Fruit fly (Drosophila melanogaster): Measurements from ENCODE around the gene CG9175.

The CG9175 gene

DNA sequence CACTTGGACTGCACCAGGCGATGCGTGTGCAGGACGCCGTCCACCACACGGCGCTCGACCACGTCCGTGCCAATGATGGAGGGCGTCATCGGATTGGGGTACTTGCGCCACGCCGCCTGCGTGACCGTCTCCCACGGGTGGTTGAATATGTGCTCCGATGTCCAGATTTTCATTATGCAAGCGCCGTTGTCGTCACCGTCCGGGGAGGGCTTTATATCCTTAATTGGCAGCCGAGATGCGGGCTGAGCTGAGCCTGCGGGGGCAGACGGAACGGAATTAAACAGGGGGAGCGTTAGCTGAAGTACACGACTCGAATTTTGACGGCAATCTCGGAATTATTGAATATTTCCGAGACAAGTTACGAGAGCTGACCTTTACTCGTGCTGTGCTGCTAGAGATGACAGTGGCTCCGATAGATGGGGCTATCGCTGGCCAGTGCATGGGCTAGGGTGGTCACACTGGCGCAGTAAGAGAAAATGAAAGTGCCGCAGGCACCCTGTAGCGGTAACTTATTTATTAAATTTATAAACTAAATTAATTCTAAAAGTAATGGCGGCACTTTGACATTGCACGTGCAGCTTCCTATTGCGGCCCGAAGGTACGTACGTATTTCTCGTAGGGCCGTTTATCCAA, 51.1 kb downstream of the CG9175 start, which contains the start of gene IPIP:
Gene IPIP, plus strand, starts transcription at position 475 of the 633 bp plus-strand sequence.
- TF ChIP-seq CG6765 (GFP tag; optimal IDR thresholded peaks at IDR 0.05), result no peak
- TF ChIP-seq al (GFP tag; IDR thresholded peaks at IDR 0.05), result 0 out of 2 replicates have a peak, but pooled peaks have one; percentile 8
- TF ChIP-seq CG3847 (GFP tag; IDR thresholded peaks at IDR 0.05), result peak; percentile 70
- peak; percentile 31 for TF ChIP-seq CG12769 (tag; optimal IDR thresholded peaks at IDR 0.05)
- TF ChIP-seq fd96Cb (tag; optimal IDR thresholded peaks at IDR 0.05), result no peak
- peak; percentile 58 for TF ChIP-seq chm (GFP tag; IDR thresholded peaks at IDR 0.05)
- peak; percentile 57 for TF ChIP-seq CG10431 (GFP tag; optimal IDR thresholded peaks at IDR 0.05)
- TF ChIP-seq gsb-n (tag; optimal IDR thresholded peaks at IDR 0.05), result no peak
- TF ChIP-seq Dp (GFP tag; optimal IDR thresholded peaks at IDR 0.05), result peak; percentile 28
- TF ChIP-seq CG30403 (GFP tag; optimal IDR thresholded peaks at IDR 0.05), result peak; percentile 26
- peak; percentile 22 for TF ChIP-seq CG17385 (GFP tag; optimal IDR thresholded peaks at IDR 0.05)
- TF ChIP-seq Xbp1 (GFP tag; optimal IDR thresholded peaks at IDR 0.05), result peak; percentile 47
- 0 out of 2 replicates have a peak, but pooled peaks have one; percentile 7 for TF ChIP-seq E2f1 (GFP tag; IDR thresholded peaks at IDR 0.05)
- TF ChIP-seq vnd (GFP tag; IDR thresholded peaks at IDR 0.05; ENCODE audit: partially characterized antibody), result peak; percentile 73
- peak; percentile 57 for TF ChIP-seq CG9797 (GFP tag; optimal IDR thresholded peaks at IDR 0.05)
- 0 out of 2 replicates have a peak, but pooled peaks have one; percentile 36 for TF ChIP-seq sob (GFP tag; IDR thresholded peaks at IDR 0.05)
- TF ChIP-seq CG11456 (GFP tag; IDR thresholded peaks at IDR 0.05), result peak; percentile 75
- TF ChIP-seq CG12942 (GFP tag; optimal IDR thresholded peaks at IDR 0.05), result no peak
- peak; percentile 32; the same call in 1 of the 2 replicates for TF ChIP-seq ara (GFP tag; IDR thresholded peaks at IDR 0.05)
- TF ChIP-seq CG13287 (GFP tag; IDR thresholded peaks at IDR 0.05; ENCODE audit: partially characterized antibody), result peak; percentile 83
- no peak for TF ChIP-seq Dfd (GFP tag; optimal IDR thresholded peaks at IDR 0.05)
- TF ChIP-seq zfh1 (GFP tag; IDR thresholded peaks at IDR 0.05), result peak; percentile 54; the same call in 2 of the 3 replicates
- TF ChIP-seq tna (GFP tag; IDR thresholded peaks at IDR 0.05; ENCODE audit: partially characterized antibody), result peak; percentile 79
- TF ChIP-seq dysf (GFP tag; IDR thresholded peaks at IDR 0.05), result 0 out of 3 replicates have a peak, but pooled peaks have one; percentile 1
- 0 out of 2 replicates have a peak, but pooled peaks have one; percentile 9 for TF ChIP-seq stc (GFP tag; IDR thresholded peaks at IDR 0.05)
- TF ChIP-seq her (GFP tag; optimal IDR thresholded peaks at IDR 0.05), result peak; percentile 2
- TF ChIP-seq odd (GFP tag; optimal IDR thresholded peaks at IDR 0.05), result peak; percentile 6
- TF ChIP-seq insv (GFP tag; optimal IDR thresholded peaks at IDR 0.05), result no peak
- TF ChIP-seq Dek (tag; optimal IDR thresholded peaks at IDR 0.05), result no peak
- peak; percentile 29 for TF ChIP-seq gfzf (GFP tag; optimal IDR thresholded peaks at IDR 0.05)
- TF ChIP-seq CG10209 (GFP tag; optimal IDR thresholded peaks at IDR 0.05), result peak; percentile 48
- TF ChIP-seq lab (GFP tag; optimal IDR thresholded peaks at IDR 0.05), result peak; percentile 60
- TF ChIP-seq Sin3A (optimal IDR thresholded peaks at IDR 0.05), result peak; percentile 34
- no peak for TF ChIP-seq psq (GFP tag; optimal IDR thresholded peaks at IDR 0.05)
- TF ChIP-seq lov (optimal IDR thresholded peaks at IDR 0.05), result no peak
- peak; percentile 60; the same call in 1 of the 3 replicates for TF ChIP-seq lov (GFP tag; IDR thresholded peaks at IDR 0.05)
- TF ChIP-seq CG18262 (tag; optimal IDR thresholded peaks at IDR 0.05), result peak; percentile 12
- peak; percentile 39 for TF ChIP-seq phol (tag; optimal IDR thresholded peaks at IDR 0.05)
- TF ChIP-seq cato (GFP tag; optimal IDR thresholded peaks at IDR 0.05; ENCODE audit: borderline replicate concordance), result no peak
- TF ChIP-seq CG2712 (tag; optimal IDR thresholded peaks at IDR 0.05), result peak; percentile 46
- peak; percentile 6 for TF ChIP-seq Mad (GFP tag; optimal IDR thresholded peaks at IDR 0.05)
- peak; percentile 47 for TF ChIP-seq Ptx1 (GFP tag; IDR thresholded peaks at IDR 0.05)
- TF ChIP-seq CG1792 (GFP tag; optimal IDR thresholded peaks at IDR 0.05), result no peak
- TF ChIP-seq sr (GFP tag; IDR thresholded peaks at IDR 0.05), result 0 out of 3 replicates have a peak, but pooled peaks have one; percentile 3
- TF ChIP-seq hkb (optimal IDR thresholded peaks at IDR 0.05), result no peak
- peak; percentile 34; the same call in 1 of the 2 replicates for TF ChIP-seq hkb (GFP tag; IDR thresholded peaks at IDR 0.05)
- peak; percentile 33; the same call in 1 of the 2 replicates for TF ChIP-seq Adf1 (GFP tag; IDR thresholded peaks at IDR 0.05)
- TF ChIP-seq CG9609 (GFP tag; optimal IDR thresholded peaks at IDR 0.05), result no peak
- peak; percentile 51 for TF ChIP-seq NfI (GFP tag; optimal IDR thresholded peaks at IDR 0.05)
- TF ChIP-seq CG2120 (GFP tag; optimal IDR thresholded peaks at IDR 0.05), result peak; percentile 55
